Fruit fly (Drosophila melanogaster) whole organism, pupa: ENCODE measurements around the gene kin17.
A peak's percentile ranks its signal among the peaks of the same experiment; 100 is the strongest.

Source experiments
- CG10348 ChIP-seq: fragments of 200-800 bp; sonication (Bioruptor generic); IDR thresholded peaks from 2 replicates; pipeline ENCODE4 v1.3.6; 2022; ENCODE audit warnings: missing biosample characterization, missing genetic modification characterization
- CG12605 ChIP-seq: fragments of 200-800 bp; sonication (Bioruptor generic); IDR thresholded peaks from 2 replicates; pipeline ENCODE4 v1.3.6; 2022; ENCODE audit warnings: missing biosample characterization, missing genetic modification characterization
- CG13204 ChIP-seq: fragments of 200-800 bp; sonication (Bioruptor generic); optimal IDR thresholded peaks from 2 replicates; lab custom pipeline; 2018; ENCODE audit warnings: missing biosample characterization, mild to moderate bottlenecking, missing genetic modification characterization, moderate library complexity
- CG14655 ChIP-seq: fragments of 200-800 bp; sonication (Bioruptor generic); optimal IDR thresholded peaks from 3 replicates; lab custom pipeline; 2017; ENCODE audit warnings: mild to moderate bottlenecking, missing biosample characterization, missing genetic modification reagents, missing genetic modification characterization
- CG15710 ChIP-seq: fragments of 200-800 bp; sonication (Bioruptor generic); optimal IDR thresholded peaks from 2 replicates; lab custom pipeline; 2018; ENCODE audit warnings: missing biosample characterization, mild to moderate bottlenecking, missing genetic modification characterization, moderate library complexity
- CG17806 ChIP-seq: fragments of 200-800 bp; sonication (Bioruptor generic); optimal IDR thresholded peaks from 2 replicates; lab custom pipeline; 2018; ENCODE audit warnings: missing biosample characterization, mild to moderate bottlenecking, missing genetic modification characterization, moderate library complexity
- CG32121 ChIP-seq: fragments of 200-800 bp; sonication (Bioruptor generic); IDR thresholded peaks from 2 replicates; pipeline ENCODE4 v1.3.6; 2022; ENCODE audit warnings: missing biosample characterization, missing genetic modification characterization
- CG34367 ChIP-seq: fragments of 200-800 bp; sonication (Bioruptor generic); optimal IDR thresholded peaks from 2 replicates; lab custom pipeline; 2018; ENCODE audit warnings: missing biosample characterization, mild to moderate bottlenecking, missing genetic modification characterization
- CG4496 ChIP-seq: fragments of 200-800 bp; sonication (Bioruptor generic); IDR thresholded peaks from 3 replicates; pipeline ENCODE4 v1.3.6; 2022; ENCODE audit warnings: missing biosample characterization, missing genetic modification characterization
- CG8159 ChIP-seq: fragments of 200-800 bp; sonication (Bioruptor generic); optimal IDR thresholded peaks from 3 replicates; lab custom pipeline; 2018; ENCODE audit warnings: missing biosample characterization, mild to moderate bottlenecking, missing genetic modification characterization, moderate library complexity
- CG8301 ChIP-seq: fragments of 200-800 bp; sonication (Bioruptor generic); optimal IDR thresholded peaks from 2 replicates; lab custom pipeline; 2018; ENCODE audit warnings: missing biosample characterization, mild to moderate bottlenecking, missing genetic modification characterization
- CG9948 ChIP-seq: fragments of 200-800 bp; sonication (Bioruptor generic); optimal IDR thresholded peaks from 2 replicates; lab custom pipeline; 2018; ENCODE audit warnings: missing biosample characterization, mild to moderate bottlenecking, missing genetic modification characterization, moderate library complexity
- D1 ChIP-seq: fragments of 200-800 bp; sonication (Bioruptor generic); optimal IDR thresholded peaks from 2 replicates; lab custom pipeline; 2018; ENCODE audit warnings: missing biosample characterization, mild to moderate bottlenecking, missing genetic modification characterization, moderate library complexity
- EcR ChIP-seq: fragments of 200-800 bp; sonication (Bioruptor generic); optimal IDR thresholded peaks from 3 replicates; lab custom pipeline; 2019; ENCODE audit warnings: missing biosample characterization, missing genetic modification characterization, mild to moderate bottlenecking, moderate library complexity, missing genetic modification reagents
- Ets98B ChIP-seq: fragments of 200-800 bp; sonication (Bioruptor generic); IDR thresholded peaks from 2 replicates; pipeline ENCODE4 v1.3.6; 2022; ENCODE audit warnings: missing biosample characterization, missing genetic modification characterization
- Pif1A ChIP-seq: fragments of 200-800 bp; sonication (Bioruptor generic); optimal IDR thresholded peaks from 3 replicates; lab custom pipeline; 2016; ENCODE audit warnings: missing biosample characterization, missing genetic modification characterization
- Pif1B ChIP-seq: fragments of 200-800 bp; sonication (Bioruptor generic); optimal IDR thresholded peaks from 3 replicates; lab custom pipeline; 2016; ENCODE audit warnings: missing biosample characterization, missing genetic modification characterization
- Snoo ChIP-seq: fragments of 200-800 bp; sonication (Bioruptor generic); optimal IDR thresholded peaks from 3 replicates; lab custom pipeline; 2017; ENCODE audit warnings: missing biosample characterization, mild to moderate bottlenecking, missing genetic modification characterization, inconsistent platforms
- fd96Ca ChIP-seq: fragments of 200-800 bp; sonication (Bioruptor generic); IDR thresholded peaks from 3 replicates; pipeline ENCODE4 v1.3.6; 2022; ENCODE audit warnings: missing biosample characterization, missing genetic modification characterization
- gl ChIP-seq: fragments of 200-800 bp; sonication (Bioruptor generic); optimal IDR thresholded peaks from 2 replicates; lab custom pipeline; 2018; ENCODE audit warnings: missing biosample characterization, mild to moderate bottlenecking, missing genetic modification characterization
- rn ChIP-seq: fragments of 200-800 bp; sonication (Bioruptor generic); IDR thresholded peaks from 2 replicates; pipeline ENCODE4 v1.3.6; 2022; ENCODE audit warnings: missing biosample characterization, missing genetic modification characterization

kin17 gene

DNA sequence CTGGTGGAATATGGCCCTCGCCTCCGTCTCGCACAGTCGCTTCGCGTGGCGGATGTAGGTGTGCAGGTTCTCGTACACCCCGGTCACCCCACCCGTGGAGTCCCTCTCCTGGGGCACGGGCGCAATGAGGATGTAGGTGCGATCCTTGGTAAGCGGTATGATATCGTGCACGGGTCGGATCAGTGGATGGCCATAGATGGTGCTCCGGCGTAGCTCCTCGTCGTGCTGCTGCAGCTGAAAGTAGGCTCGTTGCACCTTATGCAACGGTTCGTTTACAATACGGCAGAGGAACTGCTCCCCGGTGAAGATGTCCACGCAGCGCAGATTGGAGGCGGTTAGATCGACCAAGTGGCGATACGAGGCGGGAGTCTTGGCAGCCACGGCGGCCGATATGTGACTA, 43.9 kb downstream of the kin17 start:
- 0 out of 3 replicates have a peak, but pooled peaks have one; percentile 13 for TF ChIP-seq CG4496 (GFP tag; lab: Robert Waterston, UW)
- no peak for TF ChIP-seq CG17806
- TF ChIP-seq, all 21 proteins: peak for 1

dm6 chr3L:20401026-20401912, 44.7 kb downstream of the kin17 start, which contains the start of gene trbl:
trbl (minus strand) TSS chr3L:20401609.
- TF ChIP-seq CG14655 (GFP tag; lab: Kevin White, UChicago) (no peak), CG10348 (GFP tag; lab: Robert Waterston, UW) (no peak), gl (tag; lab: Kevin White, UChicago) (no peak), CG17806 (no peak), D1 (tag; lab: Kevin White, UChicago) (no peak), CG8301 (tag; lab: Kevin White, UChicago) (no peak), CG8159 (tag; lab: Kevin White, UChicago) (no peak), CG9948 (tag; lab: Kevin White, UChicago) (no peak), Pif1B (GFP tag; lab: Kevin White, UChicago) (peak; percentile 4), EcR (peak; percentile 52), rn (GFP tag; lab: Robert Waterston, UW) (no peak), CG32121 (GFP tag; lab: Robert Waterston, UW) (peak; percentile 31; the same call in 1 of the 2 replicates), CG34367 (tag; lab: Kevin White, UChicago) (no peak), CG12605 (GFP tag; lab: Robert Waterston, UW) (peak; percentile 59), CG4496 (GFP tag; lab: Robert Waterston, UW) (peak; percentile 74; the same call in 2 of the 3 replicates), CG13204 (GFP tag; lab: Kevin White, UChicago) (peak; percentile 28), Ets98B (peak; percentile 42; the same call in 1 of the 2 replicates), Snoo (tag; lab: Kevin White, UChicago) (peak; percentile 25), Pif1A (GFP tag; lab: Kevin White, UChicago) (no peak), CG15710 (tag; lab: Kevin White, UChicago) (no peak), fd96Ca (GFP tag; lab: Robert Waterston, UW) (peak; percentile 29; the same call in 1 of the 3 replicates)

- TF ChIP-seq CG14655 (GFP tag; lab: Kevin White, UChicago) (no peak), D1 (tag; lab: Kevin White, UChicago) (peak; percentile 20), CG10348 (GFP tag; lab: Robert Waterston, UW) (no peak), Ets98B (no peak), fd96Ca (GFP tag; lab: Robert Waterston, UW) (no peak), rn (GFP tag; lab: Robert Waterston, UW) (no peak), CG34367 (tag; lab: Kevin White, UChicago) (peak; percentile 79), CG13204 (GFP tag; lab: Kevin White, UChicago) (peak; percentile 12), CG8159 (tag; lab: Kevin White, UChicago) (peak; percentile 90), EcR (no peak), Pif1B (GFP tag; lab: Kevin White, UChicago) (peak; percentile 54), CG12605 (GFP tag; lab: Robert Waterston, UW) (no peak), CG32121 (GFP tag; lab: Robert Waterston, UW) (no peak), CG4496 (GFP tag; lab: Robert Waterston, UW) (no peak), Pif1A (GFP tag; lab: Kevin White, UChicago) (peak; percentile 54), Snoo (tag; lab: Kevin White, UChicago) (peak; percentile 34), CG17806 (peak; percentile 74), CG15710 (tag; lab: Kevin White, UChicago) (peak; percentile 84), gl (tag; lab: Kevin White, UChicago) (peak; percentile 76), CG9948 (tag; lab: Kevin White, UChicago) (peak; percentile 80), CG8301 (tag; lab: Kevin White, UChicago) (no peak)
These were observed 46.3 kb downstream of the kin17 start for dm6 chr3L:20402665-20403492.

dm6 chr3L:20403493-20404379, 47.1 kb downstream of the kin17 start:
- TF ChIP-seq Ets98B (no peak), D1 (tag; lab: Kevin White, UChicago) (peak; percentile 31), CG4496 (GFP tag; lab: Robert Waterston, UW) (peak; percentile 32; the same call in 2 of the 3 replicates), Pif1A (GFP tag; lab: Kevin White, UChicago) (peak; percentile 64), CG10348 (GFP tag; lab: Robert Waterston, UW) (no peak), fd96Ca (GFP tag; lab: Robert Waterston, UW) (no peak), CG17806 (peak; percentile 52), CG34367 (tag; lab: Kevin White, UChicago) (peak; percentile 57), CG9948 (tag; lab: Kevin White, UChicago) (peak; percentile 67), CG8159 (tag; lab: Kevin White, UChicago) (peak; percentile 77), rn (GFP tag; lab: Robert Waterston, UW) (no peak), CG8301 (tag; lab: Kevin White, UChicago) (peak; percentile 58), CG13204 (GFP tag; lab: Kevin White, UChicago) (peak; percentile 20), CG15710 (tag; lab: Kevin White, UChicago) (peak; percentile 69), EcR (peak; percentile 64), CG12605 (GFP tag; lab: Robert Waterston, UW) (no peak), CG14655 (GFP tag; lab: Kevin White, UChicago) (peak; percentile 68), Pif1B (GFP tag; lab: Kevin White, UChicago) (peak; percentile 40), Snoo (tag; lab: Kevin White, UChicago) (peak; percentile 75), gl (tag; lab: Kevin White, UChicago) (peak; percentile 26), CG32121 (GFP tag; lab: Robert Waterston, UW) (no peak)
- TF ChIP-seq, all 21 proteins: peak for 15
